Worm (Caenorhabditis elegans): ENCODE measurements around the gene C14E2.6.

ce11 chrX:1816106-1816505 lies 13.7 kb downstream of the C14E2.6 start, which contains the start of gene C14E2.7:
- TF ChIP-seq flh-1 (GFP tag; optimal IDR thresholded peaks at IDR 0.05) (no peak), lin-13 (tag; optimal IDR thresholded peaks at IDR 0.05) (no peak), nhr-12 (tag; optimal IDR thresholded peaks at IDR 0.05) (no peak), nhr-76 (tag; optimal IDR thresholded peaks at IDR 0.05) (no peak), pha-4 (tag; optimal IDR thresholded peaks at IDR 0.05) (no peak), tbx-8 (GFP tag; optimal IDR thresholded peaks at IDR 0.05) (no peak), nhr-2 (tag; optimal IDR thresholded peaks at IDR 0.05) (no peak), nhr-28 (tag; optimal IDR thresholded peaks at IDR 0.05) (no peak), ces-1 (GFP tag; optimal IDR thresholded peaks at IDR 0.05) (no peak)
